Fruit fly (Drosophila melanogaster) Kc167 (cell line): ENCODE data around the gene L2HGDH.

Source experiments
- Myc ChIP-seq: fragments of >200 bp; optimal IDR thresholded peaks from 2 replicates; lab custom pipeline; 2017; ENCODE audit warnings: missing external identifiers
- Sin3A ChIP-seq: fragments of >200 bp; optimal IDR thresholded peaks from 2 replicates; lab custom pipeline; 2018; ENCODE audit warnings: missing external identifiers
- h ChIP-seq: fragments of >200 bp; optimal IDR thresholded peaks from 3 replicates; lab custom pipeline; 2018; ENCODE audit warnings: missing external identifiers
- insv ChIP-seq: fragments of >200 bp; optimal IDR thresholded peaks from 3 replicates; lab custom pipeline; 2018; ENCODE audit warnings: missing external identifiers
- psq ChIP-seq: fragments of >200 bp; optimal IDR thresholded peaks from 2 replicates; lab custom pipeline; 2017; ENCODE audit warnings: missing external identifiers
- ttk ChIP-seq: sonication (Bioruptor generic); optimal IDR thresholded peaks from 2 replicates; lab custom pipeline; 2017; ENCODE audit warnings: missing external identifiers

Gene L2HGDH

DNA sequence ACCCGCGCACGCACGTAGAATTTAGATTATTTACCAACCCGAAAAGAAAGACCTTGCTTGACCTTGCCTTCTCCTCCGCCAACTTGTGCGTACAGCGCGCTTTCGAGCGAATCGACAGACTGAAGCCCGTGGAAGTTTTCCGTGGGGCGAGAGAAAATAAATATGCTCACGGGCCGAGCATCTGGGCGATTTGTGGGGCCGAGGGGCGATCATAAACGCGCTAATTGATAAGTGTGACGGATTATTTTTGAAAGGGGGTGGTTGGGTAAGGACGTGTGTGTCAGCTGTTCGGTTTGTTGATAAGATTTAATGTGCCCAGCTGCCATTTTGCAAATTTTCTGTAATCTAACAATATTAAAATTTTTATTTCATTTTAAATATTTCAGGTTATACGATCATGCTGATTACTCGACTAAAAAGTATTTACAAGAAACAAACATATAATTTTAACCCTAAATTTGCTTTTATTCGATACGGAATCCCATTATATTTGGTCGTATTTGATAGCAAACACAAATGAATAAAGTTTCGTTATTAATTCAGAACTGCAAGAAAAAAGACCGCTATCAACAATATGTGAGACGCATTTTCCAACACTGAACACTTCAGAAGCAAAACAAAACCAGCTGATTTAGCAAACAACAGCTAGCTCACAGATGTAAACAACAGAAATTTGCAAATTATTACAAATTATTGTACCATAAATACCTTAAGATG is at the start of gene L2HGDH, which contains the start of gene CG10431:
TSS of gene L2HGDH (minus strand) at position 386 of the 717 bp plus-strand sequence.
TSS of gene CG10431 (plus strand) at position 648 of the 717 bp plus-strand sequence.
- TF ChIP-seq h (no peak), Sin3A (lab: Kevin White, UChicago) (no peak)

DNA sequence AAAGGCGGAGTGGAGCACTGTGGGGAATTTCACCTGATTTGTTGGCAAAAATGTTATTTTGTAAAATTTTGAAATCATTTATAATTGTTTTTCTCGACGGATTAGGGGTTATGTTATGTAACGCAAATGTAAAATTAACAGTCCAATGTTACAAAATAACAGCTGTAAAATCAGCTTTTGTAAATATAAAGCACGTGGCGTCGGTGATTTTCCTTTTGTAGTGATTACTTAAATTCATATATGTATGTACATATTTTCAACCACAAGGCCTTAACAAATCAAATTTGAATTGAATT is 47.9 kb upstream of the L2HGDH start, which contains the start of gene CG15172:
TSS of gene CG15172 (plus strand) at position 197 of the 296 bp plus-strand sequence.
- no peak for TF ChIP-seq insv (lab: Kevin White, UChicago)
- no peak for TF ChIP-seq Myc
- TF ChIP-seq h: no peak
- no peak for TF ChIP-seq psq (lab: Kevin White, UChicago)
- no peak for TF ChIP-seq Sin3A (lab: Kevin White, UChicago)
- TF ChIP-seq ttk: no peak

DNA sequence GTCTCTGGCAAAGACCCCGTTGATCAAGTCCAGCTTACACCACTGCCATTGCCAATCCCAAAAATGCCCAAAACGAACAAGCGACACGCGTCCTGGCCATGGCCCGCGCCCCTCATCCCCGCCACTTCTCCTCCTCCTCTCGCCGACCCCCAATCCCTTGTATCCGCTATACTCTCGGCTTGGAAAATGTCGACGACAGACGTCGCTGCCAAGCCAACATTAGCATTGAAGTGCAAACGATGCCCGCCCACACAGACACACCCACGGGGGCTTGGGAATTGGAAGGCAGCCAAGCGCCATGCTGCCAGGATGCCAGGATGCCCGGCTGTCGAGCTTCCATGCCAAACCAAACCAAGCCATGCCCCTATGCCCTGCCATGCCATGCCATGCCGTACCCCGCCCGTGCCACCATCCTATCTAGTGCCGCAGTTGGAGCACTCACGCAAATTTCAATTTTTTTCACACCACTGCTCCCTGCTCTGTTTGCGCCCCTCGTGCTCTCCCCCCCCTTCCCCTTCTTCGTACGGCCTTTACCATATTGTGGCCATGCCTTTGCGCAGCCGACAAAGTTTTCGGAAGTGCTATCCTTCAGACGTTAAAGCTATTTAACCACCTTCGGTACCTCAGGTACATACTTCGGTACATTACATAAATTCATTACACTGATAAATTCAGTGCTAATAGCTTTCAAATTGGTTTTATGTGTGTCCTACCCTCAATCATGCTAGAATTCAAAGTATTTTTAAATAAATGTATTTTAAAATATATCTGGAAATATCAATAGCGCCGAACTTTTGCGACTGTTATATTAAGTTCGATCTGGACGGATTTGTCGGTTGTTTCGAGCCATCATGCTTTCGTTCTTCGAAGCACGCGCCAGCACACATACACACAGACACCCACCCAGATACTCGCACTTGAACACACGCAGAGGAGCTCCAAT is 47.3 kb upstream of the L2HGDH start:
- TF ChIP-seq Myc (no peak), Sin3A (lab: Kevin White, UChicago) (no peak), h (no peak), psq (lab: Kevin White, UChicago) (no peak), insv (lab: Kevin White, UChicago) (no peak), ttk (no peak)

DNA sequence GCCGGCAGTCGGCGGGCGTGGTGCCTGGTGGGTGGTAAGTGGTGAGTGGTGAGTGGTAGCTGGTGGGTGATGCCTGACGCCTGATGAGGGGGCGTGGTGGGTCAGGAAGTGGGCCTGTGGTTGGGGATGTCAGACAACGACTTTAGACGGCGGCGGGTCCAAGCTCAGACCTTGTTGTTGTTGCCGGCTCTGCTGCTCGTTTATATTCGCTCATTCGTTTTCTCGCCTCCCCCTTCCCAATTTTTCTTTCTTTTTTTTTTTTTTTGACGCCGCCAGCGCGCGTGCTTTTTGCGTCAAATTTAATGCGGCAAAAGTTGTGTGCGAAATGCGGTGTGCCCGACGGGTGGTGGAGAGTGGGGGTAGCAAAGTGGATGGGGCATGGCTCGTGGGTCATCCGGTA is 45.4 kb upstream of the L2HGDH start:
- no peak for TF ChIP-seq insv (lab: Kevin White, UChicago)
- TF ChIP-seq h: no peak
- TF ChIP-seq ttk: no peak
- no peak for TF ChIP-seq Sin3A (lab: Kevin White, UChicago)
- no peak for TF ChIP-seq psq (lab: Kevin White, UChicago)
- no peak for TF ChIP-seq Myc

DNA sequence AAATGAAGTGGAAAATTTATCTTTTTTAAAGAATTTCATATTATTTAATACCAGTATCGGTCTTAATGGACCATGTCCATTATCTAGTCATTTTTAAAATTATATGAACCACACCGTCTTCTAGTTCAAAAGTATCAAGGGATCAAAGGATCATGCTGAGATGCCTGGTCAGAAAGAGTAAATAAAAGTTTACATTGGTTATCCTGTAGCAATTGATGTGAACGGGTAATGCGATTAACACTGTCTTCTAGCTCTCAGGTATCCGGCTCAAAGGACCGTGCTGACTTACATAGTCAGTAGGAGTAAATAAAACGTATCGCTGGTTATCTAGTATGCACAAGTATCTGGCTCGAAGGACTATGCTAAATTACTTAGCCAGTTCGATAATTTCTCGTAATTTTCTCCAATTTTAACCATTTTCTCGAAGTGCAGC is 44.9 kb upstream of the L2HGDH start:
- TF ChIP-seq Sin3A (lab: Kevin White, UChicago): no peak
- TF ChIP-seq psq (lab: Kevin White, UChicago): no peak
- no peak for TF ChIP-seq insv (lab: Kevin White, UChicago)
- no peak for TF ChIP-seq ttk

DNA sequence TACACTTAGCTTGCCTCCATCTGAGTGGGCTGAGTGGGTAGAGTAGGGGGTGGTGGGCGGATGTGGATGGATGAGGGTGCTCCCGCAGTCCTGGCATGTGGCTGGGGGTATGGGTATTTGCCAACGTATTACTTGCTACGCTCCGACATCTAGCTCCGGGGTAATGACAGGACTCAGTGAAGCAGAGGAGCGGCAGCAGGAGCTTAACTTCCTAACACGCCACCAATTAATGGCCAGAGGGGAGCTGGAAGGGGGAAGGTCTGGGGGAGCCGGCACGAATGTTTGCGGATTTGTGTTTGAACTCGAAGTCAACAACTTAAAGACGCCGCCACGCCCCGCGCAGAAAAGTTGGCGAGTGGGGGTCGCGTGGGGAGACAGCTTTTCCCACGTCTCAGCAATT is 44.0 kb upstream of the L2HGDH start:
- no peak for TF ChIP-seq Myc
- no peak for TF ChIP-seq ttk
- TF ChIP-seq insv (lab: Kevin White, UChicago): no peak
- TF ChIP-seq psq (lab: Kevin White, UChicago): no peak
- no peak for TF ChIP-seq h
- TF ChIP-seq Sin3A (lab: Kevin White, UChicago): no peak

DNA sequence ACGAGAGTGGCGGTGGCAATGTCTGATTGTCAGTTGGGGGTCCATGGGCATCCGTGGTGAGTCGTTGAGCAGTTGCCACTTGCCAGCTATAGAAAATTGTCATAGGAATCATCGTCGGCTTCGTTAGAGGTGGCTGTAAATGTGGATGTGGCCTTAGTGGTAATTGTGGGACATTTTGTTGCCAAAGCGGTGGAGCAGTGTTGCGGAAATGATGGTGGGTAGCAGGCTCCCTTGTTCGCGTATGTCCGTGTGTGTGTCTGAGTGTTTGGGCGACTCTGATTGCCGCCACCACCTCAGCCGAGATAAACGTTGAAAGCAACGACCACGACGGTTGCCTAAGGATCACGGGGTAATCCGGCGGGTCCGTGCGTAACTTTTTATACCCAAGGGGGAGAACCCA is 42.8 kb upstream of the L2HGDH start:
- TF ChIP-seq Myc (no peak), h (no peak), insv (lab: Kevin White, UChicago) (no peak), psq (lab: Kevin White, UChicago) (no peak)

DNA sequence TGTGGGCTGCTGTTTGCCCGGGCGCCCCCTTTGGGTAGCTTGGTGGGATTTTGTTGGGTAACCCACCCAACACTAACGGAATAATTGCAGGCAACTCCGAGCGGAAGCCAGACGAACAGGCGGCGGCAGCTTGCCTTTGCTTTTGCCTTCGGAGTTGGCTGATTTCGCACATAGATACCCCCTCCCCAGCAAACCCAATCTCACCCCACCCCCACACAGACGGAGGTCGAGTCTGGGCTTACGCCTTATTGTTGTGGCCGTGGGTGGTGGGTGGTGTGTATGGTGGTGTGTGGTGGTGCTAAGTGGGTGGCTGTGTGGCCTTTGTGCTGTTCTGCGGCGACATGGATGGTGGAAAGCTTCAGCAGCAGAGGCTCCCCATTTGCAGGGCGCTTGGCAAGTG is 41.4 kb upstream of the L2HGDH start:
- TF ChIP-seq psq (lab: Kevin White, UChicago) (no peak), h (no peak), ttk (no peak), Sin3A (lab: Kevin White, UChicago) (no peak), insv (lab: Kevin White, UChicago) (no peak), Myc (no peak)

DNA sequence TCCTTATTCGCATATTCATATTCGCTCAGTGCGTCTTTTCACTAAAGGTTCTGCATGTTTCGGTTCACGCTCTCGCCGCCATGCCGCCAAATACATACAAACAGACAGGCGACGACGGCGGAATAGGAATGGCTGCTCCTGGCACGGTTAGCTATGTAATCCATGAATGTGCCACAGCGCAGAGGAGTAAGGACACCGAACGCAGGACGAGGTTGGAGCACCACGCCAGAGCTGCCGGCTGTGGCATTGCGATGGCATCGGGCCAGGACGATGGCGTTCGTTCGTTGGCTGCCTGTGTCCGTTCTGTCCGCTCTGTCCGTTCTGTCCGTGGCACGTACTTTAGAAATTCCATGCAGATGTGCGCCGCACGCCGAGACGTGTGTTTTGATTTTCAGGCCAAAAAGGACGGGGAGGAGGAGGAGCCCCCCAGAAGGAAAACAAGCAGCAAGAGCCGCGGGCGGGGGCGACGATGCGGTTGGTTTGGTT is 40.7 kb upstream of the L2HGDH start:
- no peak for TF ChIP-seq psq (lab: Kevin White, UChicago)
- no peak for TF ChIP-seq insv (lab: Kevin White, UChicago)
- TF ChIP-seq ttk: no peak
- no peak for TF ChIP-seq h
- no peak for TF ChIP-seq Myc
- TF ChIP-seq Sin3A (lab: Kevin White, UChicago): no peak

DNA sequence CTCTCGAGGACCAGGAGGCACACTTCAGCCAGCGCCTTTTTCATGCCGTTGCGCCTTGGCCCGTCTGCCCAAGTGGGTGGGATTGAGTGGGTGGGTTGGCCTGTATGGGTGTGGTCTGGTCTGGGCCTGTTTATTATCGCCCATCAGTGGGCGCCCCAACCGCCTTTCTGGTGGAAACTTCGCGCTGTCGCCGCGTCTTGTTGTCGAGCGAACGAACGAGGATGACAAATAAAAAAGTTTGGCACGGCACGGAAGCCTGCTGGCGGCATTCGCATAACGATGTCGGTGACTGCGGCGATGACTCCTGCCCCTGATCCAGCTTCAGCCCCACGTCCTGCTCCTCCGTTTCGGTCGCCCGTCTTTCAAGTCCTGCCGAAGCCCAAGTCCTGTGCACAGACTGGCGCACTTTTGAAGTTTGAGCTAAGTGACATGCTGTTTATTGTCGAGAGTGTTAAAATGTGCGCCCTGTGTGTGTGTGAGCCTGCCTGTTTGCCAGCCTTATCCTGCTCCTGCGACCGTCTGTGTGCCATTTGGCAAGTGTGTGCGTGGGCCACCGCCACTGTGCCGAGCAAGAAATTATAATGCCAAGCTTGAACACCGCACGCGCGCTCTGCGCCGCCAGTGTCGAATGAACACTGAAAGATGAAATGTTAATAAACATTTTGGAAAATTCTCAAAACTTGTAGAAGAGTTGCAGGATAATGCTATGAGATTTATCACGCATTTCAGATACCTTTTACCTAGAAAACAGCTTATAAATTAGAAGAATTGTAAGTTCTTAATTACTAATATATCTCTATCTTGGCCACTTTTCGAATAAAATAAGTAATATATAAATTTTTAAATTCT is 40.0 kb upstream of the L2HGDH start:
- TF ChIP-seq insv (lab: Kevin White, UChicago) (no peak), psq (lab: Kevin White, UChicago) (no peak), Myc (no peak), Sin3A (lab: Kevin White, UChicago) (no peak), ttk (no peak), h (no peak)

DNA sequence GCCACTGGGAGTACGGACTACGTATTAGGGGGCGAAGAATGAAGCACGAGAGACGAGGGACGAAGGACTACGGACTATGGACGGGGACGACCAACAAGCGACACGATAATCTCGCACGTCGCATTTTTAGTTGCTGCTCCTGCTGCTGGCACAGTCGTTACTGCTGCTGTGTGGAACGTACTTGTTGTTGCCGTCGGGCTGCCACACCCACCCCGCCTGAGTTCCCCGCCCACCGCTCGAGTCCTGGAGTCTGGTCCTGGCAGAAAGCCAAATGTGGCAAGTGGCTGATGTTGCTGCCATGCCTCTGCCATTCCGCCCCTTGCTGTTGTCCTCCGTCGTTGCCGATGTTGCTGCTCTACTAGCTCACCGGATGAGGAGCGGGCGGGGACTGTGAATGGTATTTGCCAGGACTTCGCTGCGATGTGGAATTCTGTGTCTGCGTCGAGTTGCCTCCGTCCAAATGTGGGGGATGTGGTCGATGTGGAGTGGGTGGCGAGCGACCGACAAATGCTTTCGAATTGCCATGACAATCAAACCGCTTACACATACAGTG is 38.6 kb upstream of the L2HGDH start:
- no peak for TF ChIP-seq Sin3A (lab: Kevin White, UChicago)
- no peak for TF ChIP-seq psq (lab: Kevin White, UChicago)
- TF ChIP-seq Myc: no peak
- TF ChIP-seq insv (lab: Kevin White, UChicago): no peak
- no peak for TF ChIP-seq h
- TF ChIP-seq ttk: no peak
